Fruit fly (Drosophila melanogaster) whole organism, wandering third instar larva: Measurements from ENCODE around the gene frc.

Source experiments
- CG32264 ChIP-seq: fragments of 200-800 bp; sonication (Bioruptor generic); optimal IDR thresholded peaks from 2 replicates; lab custom pipeline; 2016; ENCODE audit warnings: missing biosample characterization, missing genetic modification characterization
- CG9705 ChIP-seq: fragments of 200-800 bp; sonication (Bioruptor generic); optimal IDR thresholded peaks from 2 replicates; lab custom pipeline; 2018; ENCODE audit warnings: missing biosample characterization, mild to moderate bottlenecking, missing genetic modification characterization
- CrebA ChIP-seq: fragments of 200-800 bp; sonication (Bioruptor generic); optimal IDR thresholded peaks from 2 replicates; lab custom pipeline; 2016; ENCODE audit warnings: missing biosample characterization, mild to moderate bottlenecking, missing genetic modification characterization, borderline replicate concordance
- Dfd ChIP-seq: fragments of >200 bp; optimal IDR thresholded peaks from 2 replicates; lab custom pipeline; 2017; ENCODE audit warnings: missing biosample characterization, missing genetic modification characterization
- Dif ChIP-seq: fragments of 200-275, 200-300 bp; sonication (Bioruptor generic); optimal IDR thresholded peaks from 2 replicates; lab custom pipeline; 2018; ENCODE audit warnings: missing biosample characterization, missing genetic modification characterization; ENCODE audit not compliant: partially characterized antibody
- GATAd ChIP-seq: sonication (Bioruptor generic); optimal IDR thresholded peaks from 2 replicates; lab custom pipeline; 2016; ENCODE audit warnings: missing biosample characterization, missing genetic modification characterization
- HLH106 ChIP-seq: fragments of 200-800 bp; optimal IDR thresholded peaks from 3 replicates; lab custom pipeline; 2019; ENCODE audit warnings: missing biosample characterization, mild to moderate bottlenecking, missing genetic modification characterization, moderate library complexity
- Hnf4 ChIP-seq: fragments of 200-800 bp; sonication (Bioruptor generic); optimal IDR thresholded peaks from 2 replicates; lab custom pipeline; 2016; ENCODE audit warnings: missing biosample characterization, mild to moderate bottlenecking, missing genetic modification characterization
- Hr78 ChIP-seq: fragments of >200 bp; optimal IDR thresholded peaks from 2 replicates; lab custom pipeline; 2017; ENCODE audit warnings: missing biosample characterization, missing genetic modification characterization
- Hr83 ChIP-seq: fragments of 200-300 bp; sonication (Bioruptor generic); optimal IDR thresholded peaks from 2 replicates; lab custom pipeline; 2016; ENCODE audit warnings: missing biosample characterization, mild to moderate bottlenecking, missing genetic modification characterization, moderate library complexity; ENCODE audit not compliant: poor library complexity, severe bottlenecking
- Jra ChIP-seq: sonication (Bioruptor generic); optimal IDR thresholded peaks from 2 replicates; lab custom pipeline; 2016; ENCODE audit warnings: missing biosample characterization, missing genetic modification characterization
- Mio ChIP-seq: sonication (Bioruptor generic); optimal IDR thresholded peaks from 2 replicates; lab custom pipeline; 2016; ENCODE audit warnings: missing biosample characterization, missing genetic modification characterization
- Myc ChIP-seq: fragments of >200 bp; optimal IDR thresholded peaks from 2 replicates; lab custom pipeline; 2017
- N ChIP-seq: fragments of >200 bp; optimal IDR thresholded peaks from 2 replicates; lab custom pipeline; 2018; ENCODE audit warnings: missing biosample characterization, missing external identifiers, missing genetic modification characterization
- OdsH ChIP-seq: fragments of 200-800 bp; sonication (Bioruptor generic); optimal IDR thresholded peaks from 2 replicates; lab custom pipeline; 2016; ENCODE audit warnings: missing biosample characterization, mild to moderate bottlenecking, missing genetic modification characterization
- Rel ChIP-seq, 2 experiments: fragments of 200-800 bp; sonication (Bioruptor generic) in 1 of 2; optimal IDR thresholded peaks; 2 replicates in 1 of 2; 3 replicates in 1 of 2; lab custom pipeline; 2016 to 2019; ENCODE audit warnings: mild to moderate bottlenecking in 2 of 2, missing biosample characterization in 2 of 2, missing genetic modification characterization in 2 of 2, moderate library complexity in 1 of 2
- Sp1 ChIP-seq: fragments of 200-800 bp; sonication (Bioruptor generic); optimal IDR thresholded peaks from 3 replicates; lab custom pipeline; 2019; ENCODE audit warnings: missing biosample characterization, mild to moderate bottlenecking, missing genetic modification characterization, moderate library complexity
- Vsx2 ChIP-seq: fragments of 200-300, 225-300 bp; sonication (Bioruptor generic); optimal IDR thresholded peaks from 2 replicates; lab custom pipeline; 2018; ENCODE audit warnings: missing biosample characterization, missing genetic modification characterization; ENCODE audit not compliant: partially characterized antibody
- br ChIP-seq: fragments of 200-800 bp; sonication (Bioruptor generic); optimal IDR thresholded peaks from 2 replicates; lab custom pipeline; 2016; ENCODE audit warnings: missing biosample characterization, missing genetic modification characterization
- brk ChIP-seq: fragments of 200-800 bp; sonication (Bioruptor generic); optimal IDR thresholded peaks from 2 replicates; lab custom pipeline; 2016; ENCODE audit warnings: missing biosample characterization, mild to moderate bottlenecking, missing genetic modification characterization
- dl ChIP-seq, 2 experiments: fragments of 175-275, 200-275 bp in 1 of 2; fragments of 200-275 bp in 1 of 2; sonication (Bioruptor generic); optimal IDR thresholded peaks; lab custom pipeline; 2018; ENCODE audit warnings: mild to moderate bottlenecking in 2 of 2, missing biosample characterization in 2 of 2, missing genetic modification characterization in 2 of 2, moderate library complexity in 2 of 2; ENCODE audit not compliant: partially characterized antibody in 2 of 2, insufficient read depth in 1 of 2
- dmrt93B ChIP-seq: fragments of 200-800 bp; sonication (Bioruptor generic); optimal IDR thresholded peaks from 2 replicates; lab custom pipeline; 2018; ENCODE audit warnings: missing biosample characterization, mild to moderate bottlenecking, missing genetic modification characterization
- dsf ChIP-seq: sonication (Bioruptor generic); optimal IDR thresholded peaks from 2 replicates; lab custom pipeline; 2016; ENCODE audit warnings: missing biosample characterization, missing genetic modification characterization, borderline replicate concordance
- ey ChIP-seq: fragments of 200-800 bp; sonication (Bioruptor generic); optimal IDR thresholded peaks from 2 replicates; lab custom pipeline; 2016; ENCODE audit warnings: missing biosample characterization, missing genetic modification characterization
- foxo ChIP-seq, 2 experiments: fragments of 200-800 bp; sonication (Bioruptor generic); optimal IDR thresholded peaks; 2 replicates in 1 of 2; 3 replicates in 1 of 2; lab custom pipeline; 2016 to 2017; ENCODE audit warnings: missing biosample characterization in 2 of 2, missing genetic modification characterization in 2 of 2
- fru ChIP-seq: fragments of 200-800 bp; sonication (Bioruptor generic); optimal IDR thresholded peaks from 3 replicates; lab custom pipeline; 2016; ENCODE audit warnings: missing biosample characterization, mild to moderate bottlenecking, missing genetic modification characterization
- h ChIP-seq: fragments of 200-800 bp; sonication (Bioruptor generic); optimal IDR thresholded peaks from 3 replicates; lab custom pipeline; 2016; ENCODE audit warnings: missing biosample characterization, mild to moderate bottlenecking, missing genetic modification characterization
- jim ChIP-seq: fragments of 175-275, 200-325 bp; sonication (Bioruptor generic); optimal IDR thresholded peaks from 2 replicates; lab custom pipeline; 2016; ENCODE audit warnings: missing biosample characterization, mild to moderate bottlenecking, missing genetic modification characterization
- lola ChIP-seq: fragments of >200 bp; optimal IDR thresholded peaks from 2 replicates; lab custom pipeline; 2017; ENCODE audit warnings: missing biosample characterization, missing genetic modification characterization
- pan ChIP-seq: fragments of >200 bp; optimal IDR thresholded peaks from 2 replicates; lab custom pipeline; 2017
- psq ChIP-seq: fragments of 200-800 bp; sonication (Bioruptor generic); optimal IDR thresholded peaks from 3 replicates; lab custom pipeline; 2017; ENCODE audit warnings: missing biosample characterization, mild to moderate bottlenecking, missing genetic modification characterization, moderate library complexity
- rgr ChIP-seq: fragments of 200-800 bp; sonication (Bioruptor generic); optimal IDR thresholded peaks from 3 replicates; lab custom pipeline; 2016; ENCODE audit warnings: missing biosample characterization, mild to moderate bottlenecking, missing genetic modification characterization
- sage ChIP-seq: fragments of 200-800 bp; sonication (Bioruptor generic); optimal IDR thresholded peaks from 2 replicates; lab custom pipeline; 2016; ENCODE audit warnings: missing biosample characterization, mild to moderate bottlenecking, missing genetic modification characterization
- sv ChIP-seq: fragments of 200-800 bp; sonication (Bioruptor generic); optimal IDR thresholded peaks from 3 replicates; lab custom pipeline; 2016; ENCODE audit warnings: missing biosample characterization, missing genetic modification characterization
- tai ChIP-seq: sonication (Bioruptor generic); optimal IDR thresholded peaks from 2 replicates; lab custom pipeline; 2016; ENCODE audit warnings: missing biosample characterization, missing genetic modification characterization
- usp ChIP-seq: fragments of >200 bp; optimal IDR thresholded peaks from 2 replicates; lab custom pipeline; 2017; ENCODE audit warnings: missing biosample characterization, missing genetic modification characterization
- woc ChIP-seq: sonication (Bioruptor generic); optimal IDR thresholded peaks from 2 replicates; lab custom pipeline; 2016; ENCODE audit warnings: missing biosample characterization, mild to moderate bottlenecking, missing genetic modification characterization

The frc gene

dm6 chr3L:17432947-17433346 is at the start of gene frc:
Gene frc (minus strand): TSS chr3L:17433190.
- TF ChIP-seq Rel (GFP tag; optimal IDR thresholded peaks at IDR 0.05; lab: Kevin White, UChicago) (no peak), Rel (tag; optimal IDR thresholded peaks at IDR 0.05; lab: Kevin White, UChicago) (peak; percentile 5), ey (GFP tag; lab: Kevin White, UChicago) (no peak)
- TF ChIP-seq, all 38 proteins: peak for 1

dm6 chr3L:17478826-17479225 is 45.8 kb upstream of the frc start, which contains the start of the genes CG13733 and qjt:
Gene CG13733 (minus strand): TSS chr3L:17478926.
Gene qjt (plus strand): TSS chr3L:17479096.
- no peak for TF ChIP-seq Hnf4 (GFP tag; lab: Kevin White, UChicago)
- TF ChIP-seq tai (GFP tag; lab: Kevin White, UChicago), result no peak
- no peak for TF ChIP-seq sv (GFP tag; lab: Kevin White, UChicago)
- TF ChIP-seq pan (lab: Kevin White, UChicago), result no peak
- TF ChIP-seq OdsH (GFP tag; lab: Kevin White, UChicago), result no peak
- no peak for TF ChIP-seq Mio (GFP tag; lab: Kevin White, UChicago)
- no peak for TF ChIP-seq Jra (GFP tag; lab: Kevin White, UChicago)
- no peak for TF ChIP-seq CG9705 (GFP tag; lab: Kevin White, UChicago)
- no peak for TF ChIP-seq br (GFP tag; lab: Kevin White, UChicago)
- no peak for TF ChIP-seq Dif (GFP tag; lab: Kevin White, UChicago)
- no peak for TF ChIP-seq Dfd (GFP tag; lab: Kevin White, UChicago)
- TF ChIP-seq dmrt93B, result no peak
- TF ChIP-seq jim (GFP tag; lab: Kevin White, UChicago), result no peak
- no peak for TF ChIP-seq Hr83 (GFP tag; lab: Kevin White, UChicago)
- TF ChIP-seq lola, result no peak
- TF ChIP-seq, all 38 proteins: peak for 0

dm6 chr3L:17476496-17476895 is 43.5 kb upstream of the frc start:
- TF ChIP-seq sv (GFP tag; lab: Kevin White, UChicago), result no peak
- TF ChIP-seq dsf (GFP tag; lab: Kevin White, UChicago), result no peak
- TF ChIP-seq fru (GFP tag; lab: Kevin White, UChicago), result no peak
- no peak for TF ChIP-seq Sp1 (GFP tag; lab: Kevin White, UChicago)
- no peak for TF ChIP-seq rgr (GFP tag; lab: Kevin White, UChicago)
- no peak for TF ChIP-seq Hr83 (GFP tag; lab: Kevin White, UChicago)
- TF ChIP-seq Hr78, result no peak
- TF ChIP-seq brk (GFP tag; lab: Kevin White, UChicago), result no peak
- no peak for TF ChIP-seq CG32264 (GFP tag; lab: Kevin White, UChicago)
- no peak for TF ChIP-seq lola
- no peak for TF ChIP-seq N (GFP tag; lab: Kevin White, UChicago)
- TF ChIP-seq CG9705 (GFP tag; lab: Kevin White, UChicago), result no peak
- no peak for TF ChIP-seq Vsx2 (GFP tag; lab: Kevin White, UChicago)
- TF ChIP-seq GATAd (GFP tag; lab: Kevin White, UChicago), result no peak
- no peak for TF ChIP-seq sage (GFP tag; lab: Kevin White, UChicago)
- no peak for TF ChIP-seq jim (GFP tag; lab: Kevin White, UChicago)
- TF ChIP-seq CrebA, result no peak
- TF ChIP-seq Jra (GFP tag; lab: Kevin White, UChicago), result no peak

dm6 chr3L:17475979-17476393 is 43.0 kb upstream of the frc start, which contains the start of gene CG34250:
Gene CG34250 (plus strand): TSS chr3L:17476222.
- TF ChIP-seq CG32264 (GFP tag; lab: Kevin White, UChicago) (no peak), h (GFP tag; lab: Kevin White, UChicago) (peak; percentile 62), tai (GFP tag; lab: Kevin White, UChicago) (peak; percentile 64), CrebA (no peak), lola (no peak), Hnf4 (GFP tag; lab: Kevin White, UChicago) (peak; percentile 59), br (GFP tag; lab: Kevin White, UChicago) (peak; percentile 14), fru (GFP tag; lab: Kevin White, UChicago) (peak; percentile 24), sage (GFP tag; lab: Kevin White, UChicago) (peak; percentile 50), Sp1 (GFP tag; lab: Kevin White, UChicago) (peak; percentile 19), rgr (GFP tag; lab: Kevin White, UChicago) (peak; percentile 37), psq (GFP tag; lab: Kevin White, UChicago) (peak; percentile 29), usp (GFP tag; lab: Kevin White, UChicago) (no peak), dl (GFP tag; optimal IDR thresholded peaks at IDR 0.05; lab: Kevin White, UChicago; ENCODE audit: insufficient read depth in 1 of 2, partially characterized antibody in 2 of 2) (no peak), OdsH (GFP tag; lab: Kevin White, UChicago) (peak; percentile 30), GATAd (GFP tag; lab: Kevin White, UChicago) (no peak), Jra (GFP tag; lab: Kevin White, UChicago) (peak; percentile 68), HLH106 (tag; lab: Kevin White, UChicago) (peak; percentile 40), Myc (lab: Kevin White, UChicago) (peak; percentile 11), foxo (GFP tag; optimal IDR thresholded peaks at IDR 0.05; lab: Kevin White, UChicago) (peak in 1 of 2 experiments; percentile 52), pan (lab: Kevin White, UChicago) (no peak), woc (GFP tag; lab: Kevin White, UChicago) (no peak), Rel (GFP tag; optimal IDR thresholded peaks at IDR 0.05; lab: Kevin White, UChicago) (no peak), Rel (tag; optimal IDR thresholded peaks at IDR 0.05; lab: Kevin White, UChicago) (peak; percentile 7), dsf (GFP tag; lab: Kevin White, UChicago) (peak; percentile 67), sv (GFP tag; lab: Kevin White, UChicago) (no peak), Hr78 (no peak), ey (GFP tag; lab: Kevin White, UChicago) (peak; percentile 4), dmrt93B (no peak), Hr83 (GFP tag; lab: Kevin White, UChicago) (peak; percentile 13), jim (GFP tag; lab: Kevin White, UChicago) (no peak), brk (GFP tag; lab: Kevin White, UChicago) (peak; percentile 72), Dif (GFP tag; lab: Kevin White, UChicago) (no peak), N (GFP tag; lab: Kevin White, UChicago) (no peak), Mio (GFP tag; lab: Kevin White, UChicago) (no peak), Vsx2 (GFP tag; lab: Kevin White, UChicago) (no peak)
